Worm (Caenorhabditis elegans) whole organism, dauer: Measurements from ENCODE around the gene Y37D8A.29.

Experiments used
- unc-62 ChIP-seq: sonication (generic microtip); optimal IDR thresholded peaks from 2 replicates; lab custom pipeline; 2017; ENCODE audit warnings: missing biosample characterization, missing genetic modification reagents, missing genetic modification characterization

Gene Y37D8A.29

ce11 chrIII:12904052-12904451 is 12.6 kb upstream of the Y37D8A.29 start:
- no peak for TF ChIP-seq unc-62

- no peak for TF ChIP-seq unc-62
These were observed 2.7 kb upstream of the Y37D8A.29 start for ce11 chrIII:12894207-12894606.

ce11 chrIII:12892767-12893166 is 1.3 kb upstream of the Y37D8A.29 start:
- no peak for TF ChIP-seq unc-62

- TF ChIP-seq unc-62, result no peak
These were observed 6.3 kb downstream of the Y37D8A.29 start for ce11 chrIII:12885153-12885552.

- no peak for TF ChIP-seq unc-62
These were observed 10.8 kb downstream of the Y37D8A.29 start for ce11 chrIII:12880704-12881103.

ce11 chrIII:12877527-12878234 is 13.8 kb downstream of the Y37D8A.29 start, which contains the start of the genes cec-7 and enu-3.5:
Gene cec-7 (minus strand): TSS chrIII:12877577.
Gene enu-3.5 (plus strand): TSS chrIII:12878196.
- TF ChIP-seq unc-62, result no peak

ce11 chrIII:12875653-12876052 is 15.8 kb downstream of the Y37D8A.29 start:
- TF ChIP-seq unc-62, result no peak

ce11 chrIII:12874606-12875066 is 16.8 kb downstream of the Y37D8A.29 start, which contains the start of the genes mrg-1 and spcs-2:
Gene mrg-1 (minus strand): TSS chrIII:12874656.
Gene spcs-2 (plus strand): TSS chrIII:12875031.
- TF ChIP-seq unc-62, result no peak

ce11 chrIII:12870060-12870696 is 21.3 kb downstream of the Y37D8A.29 start, which contains the start of gene Y37D8A.6:
Gene Y37D8A.6 (minus strand): TSS chrIII:12870297.
- no peak for TF ChIP-seq unc-62

ce11 chrIII:12864648-12865047 is 26.8 kb downstream of the Y37D8A.29 start, which contains the start of gene Y37D8A.8:
Gene Y37D8A.8 (plus strand): TSS chrIII:12864948.
- TF ChIP-seq unc-62, result no peak

- TF ChIP-seq unc-62, result no peak
These were observed 31.4 kb downstream of the Y37D8A.29 start for ce11 chrIII:12860119-12860518.

- TF ChIP-seq unc-62, result no peak
These were observed 34.9 kb downstream of the Y37D8A.29 start, which contains the start of gene Y37D8A.26 for ce11 chrIII:12856628-12857027. Gene Y37D8A.26 (minus strand): TSS chrIII:12856728.

ce11 chrIII:12855394-12855793 is 36.1 kb downstream of the Y37D8A.29 start, which contains the start of gene Y37D8A.5:
Gene Y37D8A.5 (minus strand): TSS chrIII:12855494.
- no peak for TF ChIP-seq unc-62

ce11 chrIII:12851034-12851433 is 40.4 kb downstream of the Y37D8A.29 start:
- TF ChIP-seq unc-62, result no peak

ce11 chrIII:12849691-12850090 is 41.8 kb downstream of the Y37D8A.29 start:
- no peak for TF ChIP-seq unc-62

- TF ChIP-seq unc-62, result no peak
These were observed 42.4 kb downstream of the Y37D8A.29 start for ce11 chrIII:12848981-12849589.

- no peak for TF ChIP-seq unc-62
These were observed 43.9 kb downstream of the Y37D8A.29 start for ce11 chrIII:12847623-12848022.
